Fruit fly (Drosophila melanogaster): ENCODE measurements around the gene pic.

Gene pic

DNA sequence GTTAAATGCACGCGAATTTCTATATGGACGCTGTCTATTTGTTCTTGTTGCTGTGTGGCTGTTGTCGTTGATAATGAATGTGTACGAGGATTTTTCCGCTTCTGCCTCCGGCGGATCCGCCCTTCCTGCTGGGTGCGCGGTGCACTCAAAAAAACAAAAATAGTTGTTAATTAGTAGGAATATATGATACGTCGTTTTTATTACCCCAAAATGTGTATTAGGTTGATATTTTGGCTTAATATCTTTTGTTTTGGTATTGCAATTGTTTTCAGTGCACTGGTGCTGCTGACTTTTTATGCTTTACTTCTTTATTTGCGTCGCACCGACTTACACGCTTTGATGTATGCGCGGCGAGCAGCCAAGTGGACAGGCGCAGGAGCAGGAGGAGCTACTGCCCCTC is 39.6 kb downstream of the pic start (continued):
- TF ChIP-seq Hand (GFP tag; optimal IDR thresholded peaks at IDR 0.05) (peak; percentile 35), unpg (GFP tag; optimal IDR thresholded peaks at IDR 0.05) (no peak), dpn (GFP tag; optimal IDR thresholded peaks at IDR 0.05) (no peak), CG30020 (tag; optimal IDR thresholded peaks at IDR 0.05) (no peak), tgo (GFP tag; IDR thresholded peaks at IDR 0.05) (peak; percentile 25; the same call in 1 of the 3 replicates), lmd (GFP tag; IDR thresholded peaks at IDR 0.05) (0 out of 2 replicates have a peak, but pooled peaks have one; percentile 35), CG3995 (GFP tag; optimal IDR thresholded peaks at IDR 0.05) (no peak), sug (tag; optimal IDR thresholded peaks at IDR 0.05) (no peak), CG16815 (GFP tag; optimal IDR thresholded peaks at IDR 0.05) (no peak), Tbp (GFP tag; optimal IDR thresholded peaks at IDR 0.05) (no peak), B-H2 (GFP tag; optimal IDR thresholded peaks at IDR 0.05) (no peak), CG33213 (GFP tag; optimal IDR thresholded peaks at IDR 0.05) (no peak), CG14667 (GFP tag; IDR thresholded peaks at IDR 0.05) (no peak), CG7963 (GFP tag; IDR thresholded peaks at IDR 0.05; ENCODE audit: partially characterized antibody) (no peak), CG13424 (tag; optimal IDR thresholded peaks at IDR 0.05) (no peak), pfk (GFP tag; optimal IDR thresholded peaks at IDR 0.05) (no peak), Trl (optimal IDR thresholded peaks at IDR 0.05) (no peak), Trl (GFP tag; optimal IDR thresholded peaks at IDR 0.05) (no peak), gsb-n (tag; optimal IDR thresholded peaks at IDR 0.05) (no peak), tio (GFP tag; optimal IDR thresholded peaks at IDR 0.05) (no peak), Hr51 (GFP tag; optimal IDR thresholded peaks at IDR 0.05) (peak in 1 of 2 experiments; percentile 30), stc (GFP tag; IDR thresholded peaks at IDR 0.05) (no peak), Nf-YA (GFP tag; IDR thresholded peaks at IDR 0.05) (no peak), CG12769 (tag; optimal IDR thresholded peaks at IDR 0.05) (no peak), cas (GFP tag; IDR thresholded peaks at IDR 0.05) (no peak), Poxn (GFP tag; IDR thresholded peaks at IDR 0.05) (no peak), Deaf1 (tag; optimal IDR thresholded peaks at IDR 0.05) (no peak), crc (GFP tag; optimal IDR thresholded peaks at IDR 0.05) (no peak), ci (GFP tag; IDR thresholded peaks at IDR 0.05) (no peak), CG5953 (GFP tag; IDR thresholded peaks at IDR 0.05) (no peak), Camta (GFP tag; optimal IDR thresholded peaks at IDR 0.05) (no peak), CG14441 (GFP tag; IDR thresholded peaks at IDR 0.05) (0 out of 2 replicates have a peak, but pooled peaks have one; percentile 8), nom (GFP tag; optimal IDR thresholded peaks at IDR 0.05) (no peak), gcm2 (GFP tag; optimal IDR thresholded peaks at IDR 0.05) (no peak), Bdp1 (GFP tag; optimal IDR thresholded peaks at IDR 0.05) (no peak), eyg (GFP tag; optimal IDR thresholded peaks at IDR 0.05) (no peak), slbo (GFP tag; IDR thresholded peaks at IDR 0.05) (no peak), esg (GFP tag; conservative IDR thresholded peaks at IDR 0.05) (0 out of 2 replicates have a peak, but pooled peaks have one; percentile 15), lab (GFP tag; optimal IDR thresholded peaks at IDR 0.05) (peak; percentile 57), pita (GFP tag; optimal IDR thresholded peaks at IDR 0.05) (no peak), CG3847 (GFP tag; IDR thresholded peaks at IDR 0.05) (no peak), jigr1 (GFP tag; IDR thresholded peaks at IDR 0.05) (no peak), kni (GFP tag; optimal IDR thresholded peaks at IDR 0.05) (no peak), ftz-f1 (GFP tag; optimal IDR thresholded peaks at IDR 0.05) (no peak), Usf (GFP tag; optimal IDR thresholded peaks at IDR 0.05) (no peak), Hmr (GFP tag; optimal IDR thresholded peaks at IDR 0.05) (peak; percentile 40), CG32532 (GFP tag; IDR thresholded peaks at IDR 0.05) (0 out of 2 replicates have a peak, but pooled peaks have one; percentile 23), CG34224 (GFP tag; IDR thresholded peaks at IDR 0.05; ENCODE audit: partially characterized antibody) (no peak), lbe (GFP tag; optimal IDR thresholded peaks at IDR 0.05) (no peak), CG12391 (tag; optimal IDR thresholded peaks at IDR 0.05) (no peak), CG11560 (tag; IDR thresholded peaks at IDR 0.05) (no peak), nau (GFP tag; optimal IDR thresholded peaks at IDR 0.05) (no peak)

Measured in whole organism, embryonic.